Fruit fly (Drosophila melanogaster) whole organism, adult: Measurements from ENCODE around the gene dy.

Experiments used
- Crg-1 ChIP-seq: fragments of 200-800 bp; sonication (Bioruptor generic); optimal IDR thresholded peaks from 2 replicates; lab custom pipeline; 2016; ENCODE audit warnings: missing biosample characterization, missing genetic modification characterization
- ovo ChIP-seq: fragments of 200-800 bp; sonication (Bioruptor generic); optimal IDR thresholded peaks from 2 replicates; lab custom pipeline; 2016; ENCODE audit warnings: missing biosample characterization, missing genetic modification characterization
- pad ChIP-seq: fragments of 200-800 bp; sonication (Bioruptor generic); optimal IDR thresholded peaks from 3 replicates; lab custom pipeline; 2017; ENCODE audit warnings: missing biosample characterization, missing genetic modification characterization, mild to moderate bottlenecking, moderate library complexity, missing genetic modification reagents
- toe ChIP-seq: fragments of 200-800 bp; sonication (Bioruptor generic); optimal IDR thresholded peaks from 2 replicates; lab custom pipeline; 2016; ENCODE audit warnings: missing biosample characterization, missing genetic modification characterization

DNA sequence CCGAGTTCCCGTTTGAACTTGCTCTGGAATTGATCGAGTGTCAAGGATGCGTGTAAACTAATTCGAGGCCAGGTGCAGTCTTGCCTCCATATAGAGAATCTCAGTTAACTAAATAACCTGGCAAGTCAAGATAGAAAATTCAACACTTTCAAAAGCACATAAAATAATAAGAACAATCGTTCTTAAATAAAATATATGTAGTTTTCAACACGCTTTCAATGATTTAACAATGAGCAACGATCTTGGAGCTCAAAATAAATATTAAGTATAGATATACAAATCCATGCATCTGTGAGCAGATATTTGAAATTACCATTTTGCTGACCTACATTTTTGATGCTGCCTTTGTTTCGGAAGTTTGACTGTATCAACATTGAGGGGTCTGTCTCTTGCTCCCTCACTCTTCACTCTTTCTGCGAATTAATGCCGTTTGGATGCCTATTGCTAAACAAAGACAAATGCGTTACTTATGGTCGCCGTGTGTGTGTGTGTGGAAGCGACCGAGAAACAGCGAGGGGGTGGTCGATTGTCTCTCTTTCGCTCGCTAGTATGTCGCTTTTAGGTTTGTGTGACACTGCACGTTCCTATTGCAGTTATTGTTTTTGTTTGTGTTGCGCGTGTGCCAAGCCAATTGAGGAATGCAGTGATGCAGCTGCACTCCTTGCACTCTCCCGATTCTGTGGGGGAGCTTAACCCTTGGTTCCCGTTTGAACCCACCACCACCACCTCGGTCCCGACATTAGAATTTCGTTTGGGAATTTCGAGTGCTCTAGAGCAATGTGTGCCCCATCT is 41.9 kb upstream of the dy start:
- TF ChIP-seq pad (GFP tag; lab: Kevin White, UChicago) (peak; percentile 92), ovo (GFP tag; lab: Kevin White, UChicago) (peak; percentile 79), Crg-1 (GFP tag; lab: Kevin White, UChicago) (peak; percentile 54), toe (GFP tag; lab: Kevin White, UChicago) (peak; percentile 80)
